Fruit fly (Drosophila melanogaster) whole organism, embryonic: Measurements from ENCODE around the gene CG14657.

ENCODE experiments used
- Ada2b ChIP-seq: fragments of 200-800 bp; sonication (Bioruptor generic); IDR thresholded peaks from 2 replicates; pipeline ENCODE4 v1.3.6; 2022; ENCODE audit warnings: missing biosample characterization, missing genetic modification characterization
- Atf3 ChIP-seq: fragments of 200-800 bp; sonication (Bioruptor generic); optimal IDR thresholded peaks from 3 replicates; lab custom pipeline; 2016; ENCODE audit warnings: missing biosample characterization, missing genetic modification characterization
- BEAF-32 ChIP-seq: fragments of 200-800 bp; sonication (Bioruptor generic); optimal IDR thresholded peaks from 3 replicates; lab custom pipeline; 2017; ENCODE audit warnings: missing biosample characterization, missing genetic modification characterization, mild to moderate bottlenecking, moderate library complexity, missing genetic modification reagents
- Bgb ChIP-seq: fragments of 200-800 bp; sonication (Bioruptor generic); IDR thresholded peaks from 2 replicates; pipeline ENCODE4 v1.3.6; 2022; ENCODE audit warnings: missing biosample characterization, missing genetic modification characterization; ENCODE audit not compliant: partially characterized antibody
- CG10321 ChIP-seq: fragments of 200-800 bp; sonication (Bioruptor generic); IDR thresholded peaks from 2 replicates; pipeline ENCODE4 v1.3.6; 2022; ENCODE audit warnings: missing biosample characterization, missing genetic modification characterization
- CG11085 ChIP-seq: fragments of 200-800 bp; sonication (Bioruptor generic); IDR thresholded peaks from 2 replicates; pipeline ENCODE4 v1.3.6; 2022; ENCODE audit warnings: missing biosample characterization, missing genetic modification characterization
- CG11723 ChIP-seq: fragments of 200-800 bp; sonication (Bioruptor generic); optimal IDR thresholded peaks from 2 replicates; lab custom pipeline; 2017; ENCODE audit warnings: missing biosample characterization, mild to moderate bottlenecking, missing genetic modification characterization
- CG12236 ChIP-seq: fragments of 200-800 bp; sonication (Bioruptor generic); optimal IDR thresholded peaks from 2 replicates; lab custom pipeline; 2016; ENCODE audit warnings: missing biosample characterization, missing genetic modification characterization
- CG12299 ChIP-seq: fragments of 200-800 bp; sonication (Bioruptor generic); optimal IDR thresholded peaks from 2 replicates; lab custom pipeline; 2018; ENCODE audit warnings: missing biosample characterization, mild to moderate bottlenecking, missing genetic modification characterization
- CG13894 ChIP-seq: fragments of 200-800 bp; sonication (Bioruptor generic); optimal IDR thresholded peaks from 3 replicates; lab custom pipeline; 2018; ENCODE audit warnings: missing biosample characterization, mild to moderate bottlenecking, missing genetic modification characterization, moderate library complexity
- CG15269 ChIP-seq: fragments of 200-800 bp; sonication (Bioruptor generic); optimal IDR thresholded peaks from 2 replicates; lab custom pipeline; 2018; ENCODE audit warnings: missing biosample characterization, mild to moderate bottlenecking, missing genetic modification characterization, moderate library complexity
- CG1603 ChIP-seq: fragments of 200-800 bp; sonication (Bioruptor generic); optimal IDR thresholded peaks from 2 replicates; lab custom pipeline; 2019; ENCODE audit warnings: missing biosample characterization, mild to moderate bottlenecking, missing genetic modification characterization, moderate library complexity
- CG18011 ChIP-seq: fragments of 200-800 bp; sonication (Bioruptor generic); optimal IDR thresholded peaks from 2 replicates; lab custom pipeline; 2017; ENCODE audit warnings: missing biosample characterization, missing genetic modification characterization, mild to moderate bottlenecking, moderate library complexity, missing genotype
- CG2116 ChIP-seq: fragments of 200-800 bp; sonication (Bioruptor generic); optimal IDR thresholded peaks from 3 replicates; lab custom pipeline; 2018; ENCODE audit warnings: missing biosample characterization, mild to moderate bottlenecking, missing genetic modification characterization
- CG3407 ChIP-seq: fragments of 200-800 bp; sonication (Bioruptor generic); optimal IDR thresholded peaks from 2 replicates; lab custom pipeline; 2018; ENCODE audit warnings: missing biosample characterization, mild to moderate bottlenecking, missing genetic modification characterization
- CG4424 ChIP-seq: fragments of 200-800 bp; sonication (Bioruptor generic); optimal IDR thresholded peaks from 3 replicates; lab custom pipeline; 2016; ENCODE audit warnings: missing biosample characterization, missing genetic modification characterization
- CG4707 ChIP-seq: fragments of 200-800 bp; sonication (Bioruptor generic); optimal IDR thresholded peaks from 2 replicates; lab custom pipeline; 2018; ENCODE audit warnings: missing biosample characterization, mild to moderate bottlenecking, missing genetic modification characterization, moderate library complexity
- CG5953 ChIP-seq: fragments of 200-800 bp; sonication (Bioruptor generic); IDR thresholded peaks from 2 replicates; pipeline ENCODE4 v1.3.6; 2022; ENCODE audit warnings: missing biosample characterization, missing genetic modification characterization
- CG6175 ChIP-seq: fragments of 200-800 bp; sonication (Bioruptor generic); IDR thresholded peaks from 3 replicates; pipeline ENCODE4 v1.3.6; 2022; ENCODE audit warnings: missing biosample characterization, missing genetic modification characterization
- CG8281 ChIP-seq: fragments of 200-800 bp; sonication (Bioruptor generic); optimal IDR thresholded peaks from 2 replicates; lab custom pipeline; 2018; ENCODE audit warnings: missing biosample characterization, mild to moderate bottlenecking, missing genetic modification characterization, moderate library complexity
- CG9609 ChIP-seq: fragments of 200-800 bp; sonication (Bioruptor generic); optimal IDR thresholded peaks from 3 replicates; lab custom pipeline; 2016; ENCODE audit warnings: missing biosample characterization, missing genetic modification characterization
- CG9876 ChIP-seq: fragments of 200-800 bp; sonication (Bioruptor generic); optimal IDR thresholded peaks from 2 replicates; lab custom pipeline; 2016; ENCODE audit warnings: missing biosample characterization, missing genetic modification characterization
- CG9932 ChIP-seq: fragments of 200-800 bp; sonication (Bioruptor generic); IDR thresholded peaks from 2 replicates; pipeline ENCODE4 v1.3.6; 2022; ENCODE audit warnings: missing biosample characterization, missing genetic modification characterization
- Camta ChIP-seq: fragments of 200-800 bp; sonication (Bioruptor generic); optimal IDR thresholded peaks from 2 replicates; lab custom pipeline; 2016; ENCODE audit warnings: missing biosample characterization, missing genetic modification characterization
- H2.0 ChIP-seq: fragments of 200-800 bp; sonication (Bioruptor generic); IDR thresholded peaks from 2 replicates; pipeline ENCODE4 v1.3.6; 2022; ENCODE audit warnings: missing biosample characterization, missing genetic modification characterization
- Hmr ChIP-seq: fragments of 200-800 bp; sonication (Bioruptor generic); optimal IDR thresholded peaks from 3 replicates; lab custom pipeline; 2017; ENCODE audit warnings: mild to moderate bottlenecking, missing biosample characterization, missing genetic modification reagents, missing genetic modification characterization
- Lpt ChIP-seq: fragments of >200 bp; optimal IDR thresholded peaks from 2 replicates; lab custom pipeline; 2018; ENCODE audit warnings: missing biosample characterization, missing genetic modification characterization
- Mes4 ChIP-seq: fragments of 200-800 bp; sonication (Bioruptor generic); optimal IDR thresholded peaks from 2 replicates; lab custom pipeline; 2016; ENCODE audit warnings: missing biosample characterization, missing genetic modification characterization
- Nf-YA ChIP-seq: fragments of 200-800 bp; sonication (Bioruptor generic); IDR thresholded peaks from 2 replicates; pipeline ENCODE4 v1.3.6; 2022; ENCODE audit warnings: missing biosample characterization, missing genetic modification characterization
- Opbp ChIP-seq: fragments of 200-800 bp; sonication (Bioruptor generic); IDR thresholded peaks from 3 replicates; pipeline ENCODE4 v1.3.6; 2022; ENCODE audit warnings: missing biosample characterization, missing genetic modification characterization; ENCODE audit not compliant: partially characterized antibody
- Poxn ChIP-seq: fragments of 200-800 bp; sonication (Bioruptor generic); IDR thresholded peaks from 2 replicates; pipeline ENCODE4 v1.3.6; 2022; ENCODE audit warnings: missing biosample characterization, missing genetic modification characterization
- Ptx1 ChIP-seq: fragments of 200-800 bp; sonication (Bioruptor generic); IDR thresholded peaks from 2 replicates; pipeline ENCODE4 v1.3.6; 2022; ENCODE audit warnings: missing biosample characterization, missing genetic modification characterization
- Six4 ChIP-seq: fragments of 200-800 bp; sonication (Bioruptor generic); optimal IDR thresholded peaks from 2 replicates; lab custom pipeline; 2016; ENCODE audit warnings: missing biosample characterization, missing genetic modification characterization
- Vsx1 ChIP-seq: fragments of 200-800 bp; sonication (Bioruptor generic); optimal IDR thresholded peaks from 2 replicates; lab custom pipeline; 2017; ENCODE audit warnings: missing biosample characterization, mild to moderate bottlenecking, missing genetic modification characterization, missing genetic modification reagents
- bowl ChIP-seq: fragments of 200-800 bp; sonication (Bioruptor generic); IDR thresholded peaks from 2 replicates; pipeline ENCODE4 v1.3.6; 2022; ENCODE audit warnings: missing biosample characterization, missing genetic modification characterization
- caup ChIP-seq: fragments of 200-800 bp; sonication (Bioruptor generic); optimal IDR thresholded peaks from 3 replicates; lab custom pipeline; 2017; ENCODE audit warnings: missing biosample characterization, mild to moderate bottlenecking, missing genetic modification characterization, moderate library complexity; ENCODE audit not compliant: severe bottlenecking
- ci ChIP-seq: fragments of 200-800 bp; sonication (Bioruptor generic); IDR thresholded peaks from 3 replicates; pipeline ENCODE4 v1.3.6; 2022; ENCODE audit warnings: missing biosample characterization, missing genetic modification characterization
- dimm ChIP-seq: fragments of 200-800 bp; sonication (Bioruptor generic); IDR thresholded peaks from 2 replicates; pipeline ENCODE4 v1.3.6; 2022; ENCODE audit warnings: missing biosample characterization, missing genetic modification characterization
- emc ChIP-seq: fragments of 200-800 bp; sonication (Bioruptor generic); optimal IDR thresholded peaks from 2 replicates; lab custom pipeline; 2016; ENCODE audit warnings: missing biosample characterization, missing genetic modification characterization
- fd102C ChIP-seq: fragments of 200-800 bp; sonication (Bioruptor generic); optimal IDR thresholded peaks from 2 replicates; lab custom pipeline; 2018; ENCODE audit warnings: missing biosample characterization, mild to moderate bottlenecking, missing genetic modification characterization, moderate library complexity
- gsb-n ChIP-seq: fragments of 200-800 bp; sonication (Bioruptor generic); optimal IDR thresholded peaks from 3 replicates; lab custom pipeline; 2018; ENCODE audit warnings: missing biosample characterization, mild to moderate bottlenecking, missing genetic modification characterization
- ken ChIP-seq: fragments of 200-800 bp; sonication (Bioruptor generic); IDR thresholded peaks from 3 replicates; pipeline ENCODE4 v1.3.6; 2022; ENCODE audit warnings: missing biosample characterization, missing genetic modification characterization
- org-1 ChIP-seq: fragments of 200-800 bp; sonication (Bioruptor generic); optimal IDR thresholded peaks from 2 replicates; lab custom pipeline; 2017; ENCODE audit warnings: missing biosample characterization, missing genetic modification characterization
- p53 ChIP-seq: fragments of 200-800 bp; sonication (Bioruptor generic); optimal IDR thresholded peaks from 2 replicates; lab custom pipeline; 2016; ENCODE audit warnings: missing biosample characterization, missing genetic modification characterization
- phol ChIP-seq: fragments of 200-800 bp; sonication (Bioruptor generic); optimal IDR thresholded peaks from 3 replicates; lab custom pipeline; 2018; ENCODE audit warnings: missing biosample characterization, mild to moderate bottlenecking, missing genetic modification characterization, moderate library complexity
- repo ChIP-seq: fragments of 200-800 bp; sonication (Bioruptor generic); optimal IDR thresholded peaks from 2 replicates; lab custom pipeline; 2016; ENCODE audit warnings: missing biosample characterization, missing genetic modification characterization
- slbo ChIP-seq: fragments of 200-800 bp; sonication (Bioruptor generic); IDR thresholded peaks from 2 replicates; pipeline ENCODE4 v1.3.6; 2022; ENCODE audit warnings: missing biosample characterization, missing genetic modification characterization
- slp2 ChIP-seq: fragments of 200-800 bp; sonication (Bioruptor generic); optimal IDR thresholded peaks from 2 replicates; lab custom pipeline; 2016; ENCODE audit warnings: missing biosample characterization, missing genetic modification characterization
- sob ChIP-seq: fragments of 200-800 bp; sonication (Bioruptor generic); IDR thresholded peaks from 2 replicates; pipeline ENCODE4 v1.3.6; 2022; ENCODE audit warnings: missing biosample characterization, missing genetic modification characterization
- vvl ChIP-seq: fragments of 200-800 bp; sonication (Bioruptor generic); IDR thresholded peaks from 2 replicates; pipeline ENCODE4 v1.3.6; 2022; ENCODE audit warnings: missing biosample characterization, missing genetic modification characterization
- wdn ChIP-seq: fragments of 200-800 bp; sonication (Bioruptor generic); IDR thresholded peaks from 2 replicates; pipeline ENCODE4 v1.3.6; 2022; ENCODE audit warnings: missing biosample characterization, missing genetic modification characterization

The CG14657 gene

dm6 chr3R:4813172-4813716 is 8.0 kb downstream of the CG14657 start (continued):
- TF ChIP-seq CG12236 (GFP tag; lab: Kevin White, UChicago): peak; percentile 65
- peak; percentile 59 for TF ChIP-seq gsb-n (tag; lab: Kevin White, UChicago)
- TF ChIP-seq Opbp (GFP tag; lab: Robert Waterston, UW): peak; percentile 64; the same call in 2 of the 3 replicates
- TF ChIP-seq Vsx1: peak; percentile 65
- peak; percentile 62 for TF ChIP-seq Hmr (GFP tag; lab: Kevin White, UChicago)
- TF ChIP-seq Ada2b (GFP tag; lab: Robert Waterston, UW): peak; percentile 22; the same call in 1 of the 2 replicates
- peak; percentile 79 for TF ChIP-seq BEAF-32 (GFP tag; lab: Kevin White, UChicago)
- TF ChIP-seq H2.0 (GFP tag; lab: Robert Waterston, UW): peak; percentile 53; the same call in 1 of the 2 replicates
- no peak for TF ChIP-seq Poxn (GFP tag; lab: Robert Waterston, UW)
- no peak for TF ChIP-seq CG18011 (GFP tag; lab: Kevin White, UChicago)
- TF ChIP-seq CG9609 (GFP tag; lab: Kevin White, UChicago): peak; percentile 6
- no peak for TF ChIP-seq bowl (GFP tag; lab: Robert Waterston, UW)
- TF ChIP-seq CG3407 (GFP tag; lab: Kevin White, UChicago): peak; percentile 81
- TF ChIP-seq org-1 (GFP tag; lab: Kevin White, UChicago): no peak
- peak; percentile 79 for TF ChIP-seq CG4707 (GFP tag; lab: Kevin White, UChicago)
- no peak for TF ChIP-seq CG15269
- peak; percentile 31 for TF ChIP-seq Camta
- no peak for TF ChIP-seq repo
- TF ChIP-seq CG11723 (GFP tag; lab: Kevin White, UChicago): peak; percentile 54
- TF ChIP-seq phol (tag; lab: Kevin White, UChicago): peak; percentile 71
- peak; percentile 67; the same call in 2 of the 3 replicates for TF ChIP-seq ken (GFP tag; lab: Robert Waterston, UW)
- TF ChIP-seq wdn (GFP tag; lab: Robert Waterston, UW): no peak
- peak; percentile 71 for TF ChIP-seq Ptx1
- no peak for TF ChIP-seq CG9876 (GFP tag; lab: Kevin White, UChicago)
- peak; percentile 68 for TF ChIP-seq vvl (GFP tag; lab: Robert Waterston, UW)
- TF ChIP-seq Nf-YA (GFP tag; lab: Robert Waterston, UW): peak; percentile 49
- no peak for TF ChIP-seq Atf3 (GFP tag; lab: Kevin White, UChicago)
- TF ChIP-seq slp2 (GFP tag; lab: Kevin White, UChicago): no peak
- peak; percentile 72 for TF ChIP-seq Bgb
- TF ChIP-seq CG5953 (GFP tag; lab: Robert Waterston, UW): no peak
- no peak for TF ChIP-seq Lpt
- TF ChIP-seq CG4424 (GFP tag; lab: Kevin White, UChicago): peak; percentile 2
- TF ChIP-seq CG8281: peak; percentile 42
- peak; percentile 19 for TF ChIP-seq Six4 (GFP tag; lab: Kevin White, UChicago)
- TF ChIP-seq p53 (GFP tag; lab: Kevin White, UChicago): no peak
- no peak; the same call in none of the 2 replicates for TF ChIP-seq CG9932 (GFP tag; lab: Robert Waterston, UW)
- TF ChIP-seq fd102C (GFP tag; lab: Kevin White, UChicago): no peak
- TF ChIP-seq CG12299: peak; percentile 54
- TF ChIP-seq CG2116 (GFP tag; lab: Kevin White, UChicago): peak; percentile 55
- no peak for TF ChIP-seq emc (GFP tag; lab: Kevin White, UChicago)
- no peak for TF ChIP-seq CG13894 (tag; lab: Kevin White, UChicago)
- TF ChIP-seq Mes4 (GFP tag; lab: Kevin White, UChicago): peak; percentile 42
- peak; percentile 79 for TF ChIP-seq CG1603
- TF ChIP-seq sob (GFP tag; lab: Robert Waterston, UW): peak; percentile 69
- peak; percentile 81 for TF ChIP-seq slbo (GFP tag; lab: Robert Waterston, UW)
- no peak for TF ChIP-seq dimm
- TF ChIP-seq CG10321: 0 out of 2 replicates have a peak, but pooled peaks have one; percentile 34
- peak; percentile 80 for TF ChIP-seq ci (GFP tag; lab: Robert Waterston, UW)
- peak; percentile 69 for TF ChIP-seq caup
- TF ChIP-seq CG6175 (GFP tag; lab: Robert Waterston, UW): no peak
- no peak for TF ChIP-seq CG11085 (GFP tag; lab: Robert Waterston, UW)
